Worm (Caenorhabditis elegans): ENCODE data around the gene tmed-10.

ce11 chrV:11302698-11303097 is 24.1 kb downstream of the tmed-10 start, which contains the start of gene srh-46:
- no peak for TF ChIP-seq dao-5 (tag; optimal IDR thresholded peaks at IDR 0.05)
- TF ChIP-seq him-1 (tag; optimal IDR thresholded peaks at IDR 0.05): no peak
- no peak for TF ChIP-seq W03F9.2 (tag; optimal IDR thresholded peaks at IDR 0.05)
